Fruit fly (Drosophila melanogaster): ENCODE data around the gene Vajk3.

The Vajk3 gene

DNA sequence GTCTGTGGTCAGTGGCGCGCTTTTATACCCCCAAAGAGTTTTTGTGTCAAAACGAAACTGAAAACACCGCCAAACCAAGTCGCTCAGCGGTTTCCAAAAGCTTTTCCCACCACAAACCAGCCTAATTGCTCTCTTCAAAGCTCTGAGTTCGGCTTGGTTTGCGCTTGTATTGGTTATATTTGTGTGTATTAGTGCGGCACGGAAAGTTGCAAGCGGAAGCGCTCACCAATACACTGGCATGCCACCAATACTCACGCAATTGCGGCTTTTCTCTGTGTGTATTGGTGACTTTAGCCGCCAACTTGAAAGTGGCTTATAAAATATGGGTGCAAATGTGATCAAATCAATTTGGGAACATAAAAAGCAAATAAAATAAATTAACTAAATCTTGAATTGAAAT, at the start of gene Vajk3:
Vajk3 (minus strand) TSS at position 1 of the 400 bp plus-strand sequence.
- TF ChIP-seq psq (optimal IDR thresholded peaks at IDR 0.05) (no peak), insv (optimal IDR thresholded peaks at IDR 0.05) (no peak), Sin3A (optimal IDR thresholded peaks at IDR 0.05) (no peak), ttk (optimal IDR thresholded peaks at IDR 0.05) (no peak), Myc (optimal IDR thresholded peaks at IDR 0.05) (no peak), h (optimal IDR thresholded peaks at IDR 0.05) (no peak)

DNA sequence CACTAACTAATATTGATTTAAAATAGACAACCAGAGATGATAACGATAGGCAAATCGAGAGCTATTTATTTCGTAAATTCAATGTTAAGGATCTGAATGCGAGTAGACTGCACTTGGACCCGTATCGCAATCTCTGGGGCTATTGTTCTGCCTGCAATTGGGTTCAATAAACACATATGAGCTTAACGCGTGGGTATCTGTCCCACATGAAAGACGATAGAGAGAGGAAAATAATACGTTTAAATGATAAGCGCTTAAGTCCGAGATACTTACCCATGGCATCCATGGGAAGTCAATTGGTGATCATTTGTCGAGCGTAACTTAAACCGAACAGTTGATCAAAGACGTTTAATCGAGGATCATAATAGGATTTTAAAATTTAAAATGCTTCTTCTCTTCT, 32.5 kb upstream of the Vajk3 start, which contains the start of gene NimC2:
NimC2 (plus strand) TSS at position 301 of the 400 bp plus-strand sequence.
- TF ChIP-seq h (optimal IDR thresholded peaks at IDR 0.05), result no peak
- no peak for TF ChIP-seq psq (optimal IDR thresholded peaks at IDR 0.05)
- no peak for TF ChIP-seq Myc (optimal IDR thresholded peaks at IDR 0.05)
- no peak for TF ChIP-seq Sin3A (optimal IDR thresholded peaks at IDR 0.05)
- TF ChIP-seq insv (optimal IDR thresholded peaks at IDR 0.05), result no peak
- TF ChIP-seq ttk (optimal IDR thresholded peaks at IDR 0.05), result no peak

DNA sequence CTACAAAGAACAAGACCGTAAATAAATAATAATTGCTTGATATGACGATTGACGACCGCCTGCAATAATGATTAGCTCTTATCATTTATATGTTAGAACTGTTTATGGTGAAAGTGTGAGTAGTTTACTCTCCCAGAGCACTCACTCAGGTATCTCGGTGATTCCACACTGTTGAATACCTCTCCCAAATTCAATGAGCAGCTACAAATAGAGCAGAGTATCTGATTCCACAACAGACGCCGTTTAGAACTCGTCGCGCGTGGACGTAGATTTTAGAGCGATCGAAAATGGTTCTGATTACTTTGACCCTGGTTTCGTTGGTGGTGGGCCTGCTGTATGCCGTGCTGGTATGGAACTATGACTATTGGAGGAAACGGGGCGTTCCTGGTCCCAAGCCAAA, 29.8 kb upstream of the Vajk3 start, which contains the start of gene Cyp28a5:
Cyp28a5 (plus strand) TSS at position 230 of the 400 bp plus-strand sequence.
- no peak for TF ChIP-seq Myc (optimal IDR thresholded peaks at IDR 0.05)
- no peak for TF ChIP-seq psq (optimal IDR thresholded peaks at IDR 0.05)
- TF ChIP-seq Sin3A (optimal IDR thresholded peaks at IDR 0.05), result no peak
- TF ChIP-seq insv (optimal IDR thresholded peaks at IDR 0.05), result no peak
- no peak for TF ChIP-seq ttk (optimal IDR thresholded peaks at IDR 0.05)
- no peak for TF ChIP-seq h (optimal IDR thresholded peaks at IDR 0.05)

DNA sequence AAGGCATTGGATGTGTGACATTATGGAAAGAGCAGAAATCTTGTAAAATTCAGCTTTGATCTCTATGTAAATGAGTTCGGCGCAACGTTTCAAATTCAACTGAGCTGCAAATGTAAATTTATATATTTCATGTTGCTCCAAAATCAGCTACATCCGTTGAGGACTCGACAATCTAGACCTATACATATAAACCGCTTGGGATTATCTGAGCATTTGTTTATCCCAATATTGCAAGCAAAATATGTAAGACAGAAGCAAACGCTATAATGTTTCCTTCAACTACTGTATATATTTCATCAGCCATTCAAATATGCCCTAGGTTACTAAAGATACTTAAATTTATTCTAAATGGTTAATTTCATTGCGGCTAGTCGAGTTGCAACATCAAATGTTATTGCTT, 29.4 kb upstream of the Vajk3 start, which contains the start of gene NimC1:
NimC1 (minus strand) TSS at position 101 of the 400 bp plus-strand sequence.
- TF ChIP-seq insv (optimal IDR thresholded peaks at IDR 0.05) (no peak), ttk (optimal IDR thresholded peaks at IDR 0.05) (no peak), Myc (optimal IDR thresholded peaks at IDR 0.05) (no peak), h (optimal IDR thresholded peaks at IDR 0.05) (no peak), Sin3A (optimal IDR thresholded peaks at IDR 0.05) (no peak), psq (optimal IDR thresholded peaks at IDR 0.05) (no peak)

DNA sequence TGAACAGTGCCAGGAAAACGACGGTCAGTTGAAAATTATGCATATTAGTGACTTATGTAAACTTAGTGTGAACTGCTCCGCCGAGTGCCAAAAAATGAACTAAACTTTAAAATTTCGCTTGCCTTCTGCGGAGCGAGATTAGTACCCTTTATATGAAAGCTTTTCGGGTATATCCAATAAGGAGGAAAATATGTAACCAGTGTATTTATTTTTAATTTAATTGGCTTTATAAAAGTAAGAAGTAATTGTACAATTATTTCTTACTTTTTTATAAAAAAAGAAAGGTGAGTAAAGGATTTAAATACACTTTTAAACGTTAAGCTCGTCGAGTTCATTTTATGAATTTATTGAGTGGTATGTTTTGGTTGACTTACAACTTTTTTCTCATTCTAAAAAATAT, 25.6 kb upstream of the Vajk3 start, which contains the start of gene He:
He (minus strand) TSS at position 101 of the 400 bp plus-strand sequence.
- no peak for TF ChIP-seq ttk (optimal IDR thresholded peaks at IDR 0.05)
- TF ChIP-seq Myc (optimal IDR thresholded peaks at IDR 0.05), result no peak
- TF ChIP-seq psq (optimal IDR thresholded peaks at IDR 0.05), result no peak
- TF ChIP-seq insv (optimal IDR thresholded peaks at IDR 0.05), result no peak
- no peak for TF ChIP-seq h (optimal IDR thresholded peaks at IDR 0.05)
- no peak for TF ChIP-seq Sin3A (optimal IDR thresholded peaks at IDR 0.05)

DNA sequence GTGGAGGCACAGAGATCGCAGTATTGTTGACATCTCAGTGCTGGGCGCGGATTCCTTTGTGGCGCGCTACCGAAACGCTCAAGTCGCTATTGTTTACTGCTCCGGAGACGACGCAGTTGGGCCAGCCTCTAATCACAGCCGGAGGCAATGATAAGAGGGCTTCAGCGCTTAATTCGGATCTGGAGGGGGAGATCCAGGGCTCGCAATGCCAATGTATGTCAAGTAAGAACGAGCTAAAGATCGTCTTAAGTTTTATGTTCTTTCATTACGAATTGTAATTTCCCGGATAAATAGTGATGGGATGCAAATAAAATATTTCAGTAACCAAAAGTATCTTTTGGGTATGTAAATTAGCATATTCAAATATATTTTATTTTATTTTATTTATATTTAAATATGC, 22.6 kb upstream of the Vajk3 start, which contains the start of the genes NimB4 and NimB5:
NimB4 (minus strand) TSS at position 101 of the 400 bp plus-strand sequence.
NimB5 (plus strand) TSS at position 302 of the 400 bp plus-strand sequence.
- no peak for TF ChIP-seq h (optimal IDR thresholded peaks at IDR 0.05)
- no peak for TF ChIP-seq Sin3A (optimal IDR thresholded peaks at IDR 0.05)
- TF ChIP-seq insv (optimal IDR thresholded peaks at IDR 0.05), result no peak
- TF ChIP-seq ttk (optimal IDR thresholded peaks at IDR 0.05), result no peak
- TF ChIP-seq psq (optimal IDR thresholded peaks at IDR 0.05), result no peak
- no peak for TF ChIP-seq Myc (optimal IDR thresholded peaks at IDR 0.05)

DNA sequence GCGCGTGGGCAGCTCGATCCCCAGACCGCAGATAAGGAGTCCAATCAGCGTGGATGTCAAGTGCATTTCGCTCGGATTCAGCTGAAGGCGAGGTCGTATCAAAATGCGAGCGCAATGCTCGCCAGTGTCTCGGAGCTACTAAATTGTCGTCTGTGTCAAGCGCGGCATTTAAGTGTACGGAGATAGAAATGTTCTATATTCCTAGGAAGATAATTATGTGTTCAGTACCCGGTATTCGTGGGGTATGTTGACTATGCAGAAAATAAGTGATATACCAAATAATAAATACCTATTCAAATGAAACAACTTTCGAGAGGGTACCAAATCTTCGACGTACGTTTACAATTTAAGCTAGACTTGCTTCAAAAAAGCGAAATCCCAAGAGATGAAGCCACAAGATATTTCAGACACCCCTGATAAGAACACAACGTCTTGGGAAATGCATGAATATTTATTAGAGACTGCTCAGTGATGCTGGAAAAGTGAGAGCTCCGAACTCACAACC, 20.6 kb upstream of the Vajk3 start, which contains the start of gene NimB3:
NimB3 (minus strand) TSS at position 140 of the 505 bp plus-strand sequence.
- TF ChIP-seq Sin3A (optimal IDR thresholded peaks at IDR 0.05) (no peak), Myc (optimal IDR thresholded peaks at IDR 0.05) (no peak), ttk (optimal IDR thresholded peaks at IDR 0.05) (no peak), psq (optimal IDR thresholded peaks at IDR 0.05) (no peak), insv (optimal IDR thresholded peaks at IDR 0.05) (no peak), h (optimal IDR thresholded peaks at IDR 0.05) (no peak)

DNA sequence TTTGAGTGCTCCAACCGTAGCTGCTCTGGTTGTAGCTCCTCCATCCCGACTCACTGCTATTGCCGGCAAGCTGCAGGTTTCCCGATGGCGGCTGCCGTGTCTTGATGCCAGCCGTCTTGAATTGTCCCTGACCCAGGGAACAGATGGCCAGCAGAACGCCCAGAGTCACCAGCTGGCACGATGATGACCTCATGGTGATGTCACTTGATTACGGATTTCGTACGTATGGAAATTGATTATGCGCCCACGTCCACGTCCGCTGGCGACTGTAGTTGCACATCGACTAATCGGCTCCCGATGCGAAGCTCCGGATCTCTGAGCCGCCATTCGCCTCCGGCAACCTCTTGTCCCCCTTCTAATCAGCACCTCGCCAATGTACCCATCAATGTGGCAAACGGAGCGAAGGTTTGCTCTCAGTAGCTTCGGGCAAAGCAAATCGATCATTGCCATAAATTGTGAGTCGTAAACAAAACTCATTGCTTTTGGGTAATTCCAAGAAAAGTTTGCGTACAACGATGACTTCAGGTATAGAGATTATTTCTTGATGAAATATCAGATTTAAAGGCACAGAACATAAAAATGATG, 19.5 kb upstream of the Vajk3 start, which contains the start of gene NimB2:
NimB2 (minus strand) TSS at position 287 of the 585 bp plus-strand sequence.
- TF ChIP-seq ttk (optimal IDR thresholded peaks at IDR 0.05) (no peak), insv (optimal IDR thresholded peaks at IDR 0.05) (no peak), Myc (optimal IDR thresholded peaks at IDR 0.05) (no peak), psq (optimal IDR thresholded peaks at IDR 0.05) (no peak)

DNA sequence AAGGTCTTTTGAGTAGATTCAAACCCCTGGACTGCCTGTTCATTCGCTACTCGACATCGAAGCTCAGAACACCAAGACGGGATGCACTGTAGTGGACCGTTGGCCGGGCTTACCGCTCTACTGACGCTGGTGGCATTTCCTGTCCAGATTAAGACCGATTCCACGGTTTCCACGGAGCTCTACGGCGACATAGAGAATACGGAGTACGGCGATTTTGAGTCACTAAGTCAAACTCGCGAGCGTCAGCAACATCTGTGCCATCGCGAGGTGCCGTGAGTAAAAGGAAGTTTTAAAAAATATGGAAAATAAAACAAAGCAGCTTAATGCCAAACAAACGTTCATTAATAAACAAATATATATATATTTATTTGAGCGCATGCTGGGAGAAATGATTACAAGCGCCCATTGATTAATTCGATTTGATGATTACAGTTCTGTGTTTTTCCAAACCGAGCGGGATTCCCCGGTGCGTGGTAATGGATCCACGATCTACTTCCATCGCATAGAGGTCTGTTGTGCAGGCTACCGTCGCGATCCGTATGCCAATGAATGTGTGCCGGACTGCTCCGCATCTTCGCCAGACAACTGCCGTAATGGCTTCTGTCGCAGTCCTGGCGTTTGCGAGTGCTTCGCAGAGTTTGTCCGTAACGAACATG, 16.3 kb upstream of the Vajk3 start, which contains the start of gene NimB1:
NimB1 (plus strand) TSS at position 41 of the 656 bp plus-strand sequence.
- TF ChIP-seq ttk (optimal IDR thresholded peaks at IDR 0.05) (no peak), h (optimal IDR thresholded peaks at IDR 0.05) (no peak)

DNA sequence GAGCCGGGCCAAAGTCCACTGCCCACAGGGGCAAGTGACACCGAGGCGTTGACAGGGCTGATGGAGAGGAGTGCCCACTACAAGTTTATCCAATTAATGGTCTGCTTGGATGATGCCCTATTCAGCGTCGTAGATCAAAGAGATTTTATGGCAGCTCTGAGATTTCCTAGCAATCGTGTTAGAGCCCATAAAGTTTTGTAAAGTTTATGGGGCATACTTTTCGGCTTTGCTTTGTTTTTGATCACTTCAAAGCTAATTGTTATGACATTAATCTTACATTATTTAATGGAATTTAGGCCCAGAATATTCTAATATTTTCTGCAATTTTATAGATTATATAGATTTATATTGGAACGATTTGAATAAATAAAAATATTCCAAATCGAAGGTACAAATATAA, 13.1 kb upstream of the Vajk3 start:
- TF ChIP-seq insv (optimal IDR thresholded peaks at IDR 0.05) (no peak), Sin3A (optimal IDR thresholded peaks at IDR 0.05) (no peak), psq (optimal IDR thresholded peaks at IDR 0.05) (no peak), h (optimal IDR thresholded peaks at IDR 0.05) (no peak), ttk (optimal IDR thresholded peaks at IDR 0.05) (no peak), Myc (optimal IDR thresholded peaks at IDR 0.05) (no peak)

DNA sequence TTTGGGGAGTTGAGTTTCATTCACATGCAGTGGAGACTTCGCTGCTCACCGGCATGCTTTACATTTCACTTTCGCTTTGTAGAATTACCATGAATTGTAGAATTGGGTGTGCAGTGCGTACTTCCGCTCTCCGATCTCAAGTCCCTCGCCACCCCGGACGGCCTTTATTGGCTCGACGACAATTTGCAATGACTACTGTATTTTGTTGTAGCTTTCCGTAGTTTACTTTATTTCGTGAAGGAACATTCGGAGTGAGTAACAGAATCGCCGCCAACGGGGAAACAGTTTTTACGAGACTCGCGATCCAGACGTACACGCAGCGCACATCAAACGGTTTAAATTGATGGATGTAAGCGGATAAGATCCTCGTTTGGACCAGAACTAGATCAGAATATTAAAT, 10.0 kb upstream of the Vajk3 start, which contains the start of gene NimA:
NimA (plus strand) TSS at position 301 of the 400 bp plus-strand sequence.
- TF ChIP-seq Sin3A (optimal IDR thresholded peaks at IDR 0.05) (no peak), Myc (optimal IDR thresholded peaks at IDR 0.05) (no peak), ttk (optimal IDR thresholded peaks at IDR 0.05) (no peak), insv (optimal IDR thresholded peaks at IDR 0.05) (no peak), h (optimal IDR thresholded peaks at IDR 0.05) (no peak), psq (optimal IDR thresholded peaks at IDR 0.05) (no peak)

DNA sequence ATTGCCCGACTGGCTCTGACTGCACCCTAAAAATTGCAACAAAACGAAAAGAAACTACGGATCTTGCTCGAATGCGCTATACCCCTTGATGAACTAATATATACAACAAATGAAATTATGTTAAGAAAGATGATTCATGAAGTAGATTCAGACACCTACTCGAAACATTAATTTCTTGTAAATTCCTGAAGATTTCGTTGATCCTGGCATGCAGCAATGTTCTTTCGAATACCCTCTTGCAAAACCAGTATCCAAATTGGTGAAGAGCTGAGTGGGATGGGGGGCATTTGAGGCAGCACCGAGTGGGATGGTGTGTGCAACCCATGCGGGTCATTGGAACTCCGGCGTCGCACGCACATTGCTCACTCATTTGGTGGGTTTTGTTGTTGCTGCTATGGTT, 8.5 kb upstream of the Vajk3 start:
- TF ChIP-seq psq (optimal IDR thresholded peaks at IDR 0.05) (no peak), Myc (optimal IDR thresholded peaks at IDR 0.05) (no peak), insv (optimal IDR thresholded peaks at IDR 0.05) (no peak), h (optimal IDR thresholded peaks at IDR 0.05) (no peak), Sin3A (optimal IDR thresholded peaks at IDR 0.05) (no peak), ttk (optimal IDR thresholded peaks at IDR 0.05) (no peak)
